Fruit fly (Drosophila melanogaster): ENCODE data around the gene CG9240.

CG9240 gene

dm6 chrX:15701047-15701446 is at the start of gene CG9240:
Gene CG9240, minus strand, starts transcription at chrX:15701259.
- TF ChIP-seq CG17801 (GFP tag; optimal IDR thresholded peaks at IDR 0.05; ENCODE audit: partially characterized antibody) = peak; percentile 47

- peak; percentile 52 for TF ChIP-seq CG17801 (GFP tag; optimal IDR thresholded peaks at IDR 0.05; ENCODE audit: partially characterized antibody)
Observed at dm6 chrX:15748945-15749344, 47.9 kb upstream of the CG9240 start, which contains the start of gene Mvd. Gene Mvd, plus strand, starts transcription at chrX:15749166.

- no peak for TF ChIP-seq CG17801 (GFP tag; optimal IDR thresholded peaks at IDR 0.05; ENCODE audit: partially characterized antibody)
Observed at dm6 chrX:15746682-15747196, 45.7 kb upstream of the CG9240 start.

- TF ChIP-seq CG17801 (GFP tag; optimal IDR thresholded peaks at IDR 0.05; ENCODE audit: partially characterized antibody) = peak; percentile 8
Observed at dm6 chrX:15745905-15746681, 45.0 kb upstream of the CG9240 start, which contains the start of the genes CG8944 and CCT6. Gene CG8944, minus strand, starts transcription at chrX:15746231. Gene CCT6, plus strand, starts transcription at chrX:15746648.

- no peak for TF ChIP-seq CG17801 (GFP tag; optimal IDR thresholded peaks at IDR 0.05; ENCODE audit: partially characterized antibody)
Observed at dm6 chrX:15740881-15741280, 39.8 kb upstream of the CG9240 start.

dm6 chrX:15740288-15740726 is 39.2 kb upstream of the CG9240 start:
- peak; percentile 8 for TF ChIP-seq CG17801 (GFP tag; optimal IDR thresholded peaks at IDR 0.05; ENCODE audit: partially characterized antibody)

- peak; percentile 79 for TF ChIP-seq CG17801 (GFP tag; optimal IDR thresholded peaks at IDR 0.05; ENCODE audit: partially characterized antibody)
Observed at dm6 chrX:15738890-15739550, 38.0 kb upstream of the CG9240 start, which contains the start of the genes CG11679 and CG8206. Gene CG11679, minus strand, starts transcription at chrX:15738954. Gene CG8206, plus strand, starts transcription at chrX:15739230.

dm6 chrX:15737110-15737509 is 36.1 kb upstream of the CG9240 start, which contains the start of gene Arp6:
Gene Arp6, minus strand, starts transcription at chrX:15737120.
- peak; percentile 17 for TF ChIP-seq CG17801 (GFP tag; optimal IDR thresholded peaks at IDR 0.05; ENCODE audit: partially characterized antibody)

- TF ChIP-seq CG17801 (GFP tag; optimal IDR thresholded peaks at IDR 0.05; ENCODE audit: partially characterized antibody) = peak; percentile 66
Observed at dm6 chrX:15733995-15734394, 32.9 kb upstream of the CG9240 start, which contains the start of the genes CG12379 and MagR. Gene CG12379, minus strand, starts transcription at chrX:15733996. Gene MagR, plus strand, starts transcription at chrX:15734270.

dm6 chrX:15733192-15733892 is 32.3 kb upstream of the CG9240 start:
- no peak for TF ChIP-seq CG17801 (GFP tag; optimal IDR thresholded peaks at IDR 0.05; ENCODE audit: partially characterized antibody)

dm6 chrX:15731968-15732367 is 30.9 kb upstream of the CG9240 start, which contains the start of gene CG8191:
Gene CG8191, plus strand, starts transcription at chrX:15732178.
- TF ChIP-seq CG17801 (GFP tag; optimal IDR thresholded peaks at IDR 0.05; ENCODE audit: partially characterized antibody) = no peak

dm6 chrX:15712409-15712808 is 11.3 kb upstream of the CG9240 start, which contains the start of gene HUWE1:
Gene HUWE1, plus strand, starts transcription at chrX:15712628.
- TF ChIP-seq CG17801 (GFP tag; optimal IDR thresholded peaks at IDR 0.05; ENCODE audit: partially characterized antibody) = peak; percentile 59

dm6 chrX:15710751-15711179 is 9.7 kb upstream of the CG9240 start:
- no peak for TF ChIP-seq CG17801 (GFP tag; optimal IDR thresholded peaks at IDR 0.05; ENCODE audit: partially characterized antibody)

dm6 chrX:15709984-15710750 is 9.1 kb upstream of the CG9240 start, which contains the start of the genes CG9281 and CG15601:
Gene CG9281, minus strand, starts transcription at chrX:15710539.
Gene CG15601, plus strand, starts transcription at chrX:15710647.
- TF ChIP-seq CG17801 (GFP tag; optimal IDR thresholded peaks at IDR 0.05; ENCODE audit: partially characterized antibody) = peak; percentile 63
